Worm (Caenorhabditis elegans): ENCODE data around the gene kvs-1.

DNA sequence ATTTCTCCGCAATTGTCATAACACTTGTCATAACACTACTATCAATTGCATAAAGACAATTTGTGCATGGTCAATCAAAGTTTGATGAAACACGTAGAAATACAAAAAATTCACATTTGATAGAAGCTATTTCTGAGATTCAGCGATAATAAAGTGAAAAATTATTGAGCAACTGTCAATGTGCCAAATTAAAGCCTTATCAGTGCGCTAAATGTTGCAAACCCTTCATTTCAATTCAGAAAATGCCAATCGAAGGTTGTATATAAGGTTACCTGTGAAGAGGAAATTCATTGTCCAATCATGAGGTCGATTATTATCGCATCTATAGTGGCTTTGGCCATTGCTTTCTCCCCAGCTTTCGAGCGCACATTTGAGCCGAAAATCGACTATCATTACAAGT lies 20.7 kb upstream of the kvs-1 start, which contains the start of gene vit-1:
- TF ChIP-seq flt-1 (GFP tag; IDR thresholded peaks at IDR 0.05), result no peak
- TF ChIP-seq klf-2 (GFP tag; conservative IDR thresholded peaks at IDR 0.05), result no peak
- no peak for TF ChIP-seq ref-1 (GFP tag; conservative IDR thresholded peaks at IDR 0.05)
- no peak for TF ChIP-seq cog-1 (tag; optimal IDR thresholded peaks at IDR 0.05)
- TF ChIP-seq ztf-23 (GFP tag; IDR thresholded peaks at IDR 0.05), result no peak
- TF ChIP-seq T22C8.4 (GFP tag; IDR thresholded peaks at IDR 0.05), result no peak
- TF ChIP-seq ztf-29 (GFP tag; IDR thresholded peaks at IDR 0.05), result no peak

Measured in whole organism, midembryonic.